Fruit fly (Drosophila melanogaster): ENCODE data around the gene CG6154.

The CG6154 gene

dm6 chr3R:26238945-26239344 is 23.5 kb upstream of the CG6154 start (continued):
- TF ChIP-seq D (optimal IDR thresholded peaks at IDR 0.05), result no peak
- TF ChIP-seq D (GFP tag; optimal IDR thresholded peaks at IDR 0.05), result no peak
- no peak for TF ChIP-seq CG16815 (GFP tag; optimal IDR thresholded peaks at IDR 0.05)
- TF ChIP-seq ase (GFP tag; IDR thresholded peaks at IDR 0.05), result peak; percentile 60; the same call in 1 of the 3 replicates
- TF ChIP-seq Nf-YB (GFP tag; optimal IDR thresholded peaks at IDR 0.05), result no peak
- TF ChIP-seq CG4404 (GFP tag; IDR thresholded peaks at IDR 0.05), result no peak
- peak; percentile 53 for TF ChIP-seq Xrp1 (GFP tag; IDR thresholded peaks at IDR 0.05)
- TF ChIP-seq gt (GFP tag; IDR thresholded peaks at IDR 0.05), result no peak
- peak; percentile 44 for TF ChIP-seq Dad (GFP tag; optimal IDR thresholded peaks at IDR 0.05)
- peak; percentile 66 for TF ChIP-seq CG10543 (GFP tag; optimal IDR thresholded peaks at IDR 0.05)
- TF ChIP-seq fd3F (GFP tag; optimal IDR thresholded peaks at IDR 0.05), result peak; percentile 48
- no peak for TF ChIP-seq CG8924 (tag; optimal IDR thresholded peaks at IDR 0.05)
- peak; percentile 51; the same call in 1 of the 2 replicates for TF ChIP-seq CG14014 (GFP tag; IDR thresholded peaks at IDR 0.05)
- no peak for TF ChIP-seq Atf-2 (GFP tag; optimal IDR thresholded peaks at IDR 0.05)
- no peak for TF ChIP-seq vfl (GFP tag; optimal IDR thresholded peaks at IDR 0.05)
- no peak for TF ChIP-seq Max (GFP tag; optimal IDR thresholded peaks at IDR 0.05)
- TF ChIP-seq ap (GFP tag; IDR thresholded peaks at IDR 0.05), result 0 out of 2 replicates have a peak, but pooled peaks have one; percentile 6
- TF ChIP-seq prd (optimal IDR thresholded peaks at IDR 0.05), result no peak
- peak; percentile 30; the same call in 2 of the 3 replicates for TF ChIP-seq prd (GFP tag; IDR thresholded peaks at IDR 0.05)
- peak; percentile 68 for TF ChIP-seq CG12071 (GFP tag; optimal IDR thresholded peaks at IDR 0.05)
- no peak for TF ChIP-seq CG34224 (GFP tag; IDR thresholded peaks at IDR 0.05; ENCODE audit: partially characterized antibody)
- peak; percentile 17 for TF ChIP-seq ewg (GFP tag; optimal IDR thresholded peaks at IDR 0.05)
- TF ChIP-seq sd (tag; optimal IDR thresholded peaks at IDR 0.05), result no peak
- peak; percentile 32; the same call in 1 of the 3 replicates for TF ChIP-seq gce (GFP tag; IDR thresholded peaks at IDR 0.05)
- peak; percentile 10 for TF ChIP-seq Sry-δ (GFP tag; optimal IDR thresholded peaks at IDR 0.05)
- TF ChIP-seq Tbp (GFP tag; optimal IDR thresholded peaks at IDR 0.05), result no peak
- peak; percentile 59 for TF ChIP-seq Rfx (GFP tag; IDR thresholded peaks at IDR 0.05)
- TF ChIP-seq Xbp1 (GFP tag; optimal IDR thresholded peaks at IDR 0.05), result peak; percentile 1
- peak; percentile 47 for TF ChIP-seq NfI (GFP tag; optimal IDR thresholded peaks at IDR 0.05)
- peak; percentile 1 for TF ChIP-seq run (tag; optimal IDR thresholded peaks at IDR 0.05)
- no peak for TF ChIP-seq dati (GFP tag; IDR thresholded peaks at IDR 0.05)
- TF ChIP-seq Spps (tag; optimal IDR thresholded peaks at IDR 0.05), result no peak
- no peak for TF ChIP-seq knrl (GFP tag; IDR thresholded peaks at IDR 0.05; ENCODE audit: partially characterized antibody)
- TF ChIP-seq nmo (GFP tag; optimal IDR thresholded peaks at IDR 0.05), result no peak
- peak; percentile 9 for TF ChIP-seq Bteb2 (GFP tag; optimal IDR thresholded peaks at IDR 0.05)
- TF ChIP-seq MBD-R2 (GFP tag; IDR thresholded peaks at IDR 0.05), result 0 out of 2 replicates have a peak, but pooled peaks have one; percentile 7
- no peak for TF ChIP-seq corto (GFP tag; optimal IDR thresholded peaks at IDR 0.05)
- TF ChIP-seq CG18011 (GFP tag; optimal IDR thresholded peaks at IDR 0.05), result peak; percentile 1
- TF ChIP-seq salm (tag; optimal IDR thresholded peaks at IDR 0.05), result no peak
- peak; percentile 47; the same call in 1 of the 2 replicates for TF ChIP-seq CG5953 (GFP tag; IDR thresholded peaks at IDR 0.05)
- TF ChIP-seq twi (tag; optimal IDR thresholded peaks at IDR 0.05), result no peak
- TF ChIP-seq Gsc (GFP tag; IDR thresholded peaks at IDR 0.05), result no peak
- no peak for TF ChIP-seq Stat92E (GFP tag; optimal IDR thresholded peaks at IDR 0.05)
- TF ChIP-seq az2 (GFP tag; optimal IDR thresholded peaks at IDR 0.05), result no peak
- peak; percentile 17 for TF ChIP-seq tio (GFP tag; optimal IDR thresholded peaks at IDR 0.05)
- TF ChIP-seq CG2202 (tag; optimal IDR thresholded peaks at IDR 0.05), result no peak
- no peak for TF ChIP-seq CG4617 (GFP tag; optimal IDR thresholded peaks at IDR 0.05; ENCODE audit: borderline replicate concordance)
- TF ChIP-seq CG9215 (GFP tag; IDR thresholded peaks at IDR 0.05), result no peak
- TF ChIP-seq CG8290 (GFP tag; optimal IDR thresholded peaks at IDR 0.05), result no peak
- TF ChIP-seq CG8290 (tag; optimal IDR thresholded peaks at IDR 0.05), result peak in 1 of 2 experiments; percentile 89
- TF ChIP-seq z (GFP tag; IDR thresholded peaks at IDR 0.05), result no peak
- TF ChIP-seq Taf1 (GFP tag; IDR thresholded peaks at IDR 0.05), result no peak

Data from whole organism, embryonic.